Worm (Caenorhabditis elegans): Measurements from ENCODE around the gene AH10.4.

AH10.4 gene

DNA sequence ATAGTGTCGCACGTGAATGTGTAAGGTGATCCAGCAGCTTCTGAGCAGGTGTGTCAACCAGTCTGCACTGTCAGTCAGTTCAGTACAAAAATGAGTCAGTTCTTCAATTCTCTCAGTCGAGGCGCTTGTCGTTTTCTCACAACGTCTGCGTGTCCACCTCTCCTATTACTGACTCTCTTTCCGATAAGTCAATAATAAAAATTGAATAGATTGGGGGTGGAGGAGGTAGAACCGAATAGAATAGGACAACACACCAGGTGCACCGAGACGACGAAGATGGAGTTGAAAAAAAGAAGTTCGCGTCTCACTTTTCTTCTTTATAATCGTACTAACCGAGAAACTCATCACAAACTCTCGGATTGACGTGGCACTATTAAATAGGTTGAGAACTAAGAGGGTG is 9.8 kb downstream of the AH10.4 start:
- TF ChIP-seq tbx-37 (GFP tag; conservative IDR thresholded peaks at IDR 0.05) = no peak

DNA sequence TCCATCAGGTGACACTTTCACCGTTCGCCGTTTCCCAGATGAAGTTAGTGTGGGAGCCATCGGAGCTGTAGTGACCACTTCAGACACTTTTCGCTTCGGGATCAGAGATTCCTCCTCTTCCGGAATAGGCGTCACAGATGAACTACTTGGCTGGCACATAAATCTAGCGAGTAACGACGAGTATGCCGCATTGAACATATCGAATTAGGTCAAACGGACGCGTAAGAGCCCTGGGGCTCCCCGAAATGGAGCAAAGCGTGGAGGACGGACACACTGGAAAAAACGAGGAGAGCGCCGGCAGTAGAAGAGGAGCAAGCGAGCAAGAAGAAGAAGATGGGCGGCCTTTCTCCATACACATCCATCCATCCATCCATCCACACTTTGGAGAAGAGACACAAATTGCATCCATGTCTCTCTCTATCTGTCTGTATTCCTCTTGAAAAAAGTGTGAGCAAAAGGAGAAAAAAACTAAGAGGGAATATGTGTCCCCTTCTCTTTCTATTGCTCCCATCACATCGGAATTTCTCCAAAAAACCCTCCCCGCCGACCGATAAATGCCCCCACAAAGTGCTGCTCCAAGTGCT is 11.2 kb downstream of the AH10.4 start:
- no peak for TF ChIP-seq F13C5.2 (tag; optimal IDR thresholded peaks at IDR 0.05)
- no peak for TF ChIP-seq aly-1 (tag; optimal IDR thresholded peaks at IDR 0.05)
- TF ChIP-seq hmg-4 (GFP tag; optimal IDR thresholded peaks at IDR 0.05) = no peak
- no peak for TF ChIP-seq ama-1 (optimal IDR thresholded peaks at IDR 0.05)
- no peak for TF ChIP-seq hmbx-1 (tag; optimal IDR thresholded peaks at IDR 0.05)
- no peak for TF ChIP-seq scrt-1 (GFP tag; IDR thresholded peaks at IDR 0.05)

DNA sequence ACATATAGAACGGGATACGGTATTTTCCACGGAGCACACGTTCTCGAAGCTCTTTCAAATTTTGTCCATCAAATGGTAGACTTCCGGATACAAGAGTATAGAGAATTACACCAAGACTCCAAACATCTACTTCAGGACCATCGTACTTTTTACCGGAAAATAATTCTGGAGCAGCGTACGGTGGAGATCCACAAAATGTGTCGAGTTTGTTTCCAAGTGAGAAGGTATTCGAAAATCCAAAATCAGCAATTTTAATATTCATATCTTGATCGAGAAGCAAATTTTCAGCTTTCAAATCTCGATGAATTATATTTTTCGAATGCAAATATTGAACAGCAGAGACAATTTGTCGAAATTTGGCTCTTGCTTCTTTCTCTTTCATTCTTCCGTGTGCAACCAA is 14.5 kb downstream of the AH10.4 start:
- TF ChIP-seq tra-4 (tag; optimal IDR thresholded peaks at IDR 0.05) = no peak
- TF ChIP-seq hnd-1 (tag; optimal IDR thresholded peaks at IDR 0.05) = no peak
- no peak for TF ChIP-seq ets-7 (tag; optimal IDR thresholded peaks at IDR 0.05)
- no peak for TF ChIP-seq tbx-11 (GFP tag; IDR thresholded peaks at IDR 0.05)
- TF ChIP-seq scrt-1 (GFP tag; IDR thresholded peaks at IDR 0.05) = no peak
- no peak for TF ChIP-seq hmbx-1 (tag; optimal IDR thresholded peaks at IDR 0.05)
- no peak for TF ChIP-seq ceh-36 (tag; optimal IDR thresholded peaks at IDR 0.05)
- no peak for TF ChIP-seq B0310.2 (tag; optimal IDR thresholded peaks at IDR 0.05)
- TF ChIP-seq hmg-4 (GFP tag; optimal IDR thresholded peaks at IDR 0.05) = no peak

DNA sequence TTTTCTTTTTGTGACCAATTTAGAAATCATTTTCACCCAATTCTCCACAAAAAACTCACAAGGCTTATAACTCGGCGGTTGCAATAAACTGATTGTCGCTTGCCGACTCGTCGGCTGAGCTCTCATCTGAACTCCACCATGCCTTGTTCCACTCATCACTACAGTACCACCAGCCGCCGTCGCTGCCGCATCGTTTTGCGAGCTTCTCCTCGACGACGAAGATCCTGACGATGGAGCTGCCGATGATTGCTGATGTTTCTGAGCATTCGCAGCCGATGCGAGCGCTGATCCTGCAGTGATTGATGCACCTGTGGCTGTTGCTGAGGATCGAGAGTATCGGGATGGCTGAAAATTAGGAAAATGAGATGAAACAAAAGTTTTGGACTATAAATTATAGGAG is 17.0 kb downstream of the AH10.4 start:
- no peak for TF ChIP-seq hmg-4 (GFP tag; optimal IDR thresholded peaks at IDR 0.05)
- no peak for TF ChIP-seq ceh-36 (tag; optimal IDR thresholded peaks at IDR 0.05)

DNA sequence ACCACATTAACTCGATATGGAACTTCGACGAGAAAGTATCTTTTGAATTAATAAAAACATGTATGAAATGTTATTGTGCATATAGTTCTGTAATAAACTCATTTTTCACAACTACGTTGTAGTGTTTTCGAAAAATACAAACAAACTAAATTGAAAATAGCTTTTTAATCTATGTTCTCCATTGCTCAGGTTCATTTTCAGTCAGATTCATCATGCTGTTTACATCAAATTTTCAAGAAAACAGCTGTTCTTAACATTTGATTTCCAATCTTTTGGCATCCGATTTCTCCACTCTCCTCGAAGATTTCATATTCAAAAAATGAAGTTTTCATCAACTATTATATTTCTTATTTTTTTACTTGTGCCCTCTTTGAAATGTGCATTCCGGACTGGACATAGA is 27.6 kb downstream of the AH10.4 start, which contains the start of gene H39E23.2:
TSS of gene H39E23.2 (plus strand) at position 301 of the 400 bp plus-strand sequence.
- no peak for TF ChIP-seq flt-1 (GFP tag; IDR thresholded peaks at IDR 0.05)
- TF ChIP-seq ets-7 (tag; optimal IDR thresholded peaks at IDR 0.05) = no peak
- TF ChIP-seq hmg-4 (GFP tag; optimal IDR thresholded peaks at IDR 0.05) = no peak
- TF ChIP-seq hnd-1 (tag; optimal IDR thresholded peaks at IDR 0.05) = no peak
- no peak for TF ChIP-seq ama-1 (optimal IDR thresholded peaks at IDR 0.05)
- no peak for TF ChIP-seq ceh-13 (GFP tag; optimal IDR thresholded peaks at IDR 0.05)
- TF ChIP-seq aly-1 (tag; optimal IDR thresholded peaks at IDR 0.05) = no peak
- TF ChIP-seq hmbx-1 (tag; optimal IDR thresholded peaks at IDR 0.05) = no peak
- no peak for TF ChIP-seq F13C5.2 (tag; optimal IDR thresholded peaks at IDR 0.05)
- TF ChIP-seq sea-1 (GFP tag; conservative IDR thresholded peaks at IDR 0.05) = no peak
- TF ChIP-seq tra-4 (tag; optimal IDR thresholded peaks at IDR 0.05) = no peak

DNA sequence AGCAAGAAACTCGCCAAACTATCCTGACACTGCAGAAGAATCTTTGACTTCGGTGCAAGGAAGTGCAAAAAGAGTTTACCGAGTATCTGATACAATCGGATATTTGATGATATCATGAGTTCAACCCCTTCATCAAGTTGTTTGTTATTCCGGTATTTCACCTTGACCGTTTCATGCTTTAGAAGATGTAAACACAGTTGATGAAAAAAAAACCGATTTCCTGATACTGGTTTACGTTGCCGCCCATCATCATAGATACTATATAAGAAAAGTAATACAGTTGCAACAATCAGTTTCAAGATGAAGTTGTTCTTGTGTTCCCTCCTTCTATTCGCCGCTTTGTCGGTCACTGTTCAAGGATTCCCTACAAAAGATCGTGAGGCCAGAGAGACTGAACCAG is 30.2 kb downstream of the AH10.4 start, which contains the start of gene H39E23.3:
TSS of gene H39E23.3 (plus strand) at position 301 of the 400 bp plus-strand sequence.
- TF ChIP-seq tra-4 (tag; optimal IDR thresholded peaks at IDR 0.05) (no peak), aly-1 (tag; optimal IDR thresholded peaks at IDR 0.05) (no peak), sea-1 (GFP tag; conservative IDR thresholded peaks at IDR 0.05) (no peak), pes-1 (GFP tag; IDR thresholded peaks at IDR 0.05) (no peak), hmg-4 (GFP tag; optimal IDR thresholded peaks at IDR 0.05) (no peak), hmbx-1 (tag; optimal IDR thresholded peaks at IDR 0.05) (no peak), flt-1 (GFP tag; IDR thresholded peaks at IDR 0.05) (no peak), hnd-1 (tag; optimal IDR thresholded peaks at IDR 0.05) (no peak), ama-1 (optimal IDR thresholded peaks at IDR 0.05) (no peak), F13C5.2 (tag; optimal IDR thresholded peaks at IDR 0.05) (no peak), ceh-36 (tag; optimal IDR thresholded peaks at IDR 0.05) (no peak), ceh-13 (GFP tag; optimal IDR thresholded peaks at IDR 0.05) (no peak), tbx-11 (GFP tag; IDR thresholded peaks at IDR 0.05) (no peak), scrt-1 (GFP tag; IDR thresholded peaks at IDR 0.05) (no peak), ets-7 (tag; optimal IDR thresholded peaks at IDR 0.05) (no peak), tbx-37 (GFP tag; conservative IDR thresholded peaks at IDR 0.05) (no peak), B0310.2 (tag; optimal IDR thresholded peaks at IDR 0.05) (no peak)

DNA sequence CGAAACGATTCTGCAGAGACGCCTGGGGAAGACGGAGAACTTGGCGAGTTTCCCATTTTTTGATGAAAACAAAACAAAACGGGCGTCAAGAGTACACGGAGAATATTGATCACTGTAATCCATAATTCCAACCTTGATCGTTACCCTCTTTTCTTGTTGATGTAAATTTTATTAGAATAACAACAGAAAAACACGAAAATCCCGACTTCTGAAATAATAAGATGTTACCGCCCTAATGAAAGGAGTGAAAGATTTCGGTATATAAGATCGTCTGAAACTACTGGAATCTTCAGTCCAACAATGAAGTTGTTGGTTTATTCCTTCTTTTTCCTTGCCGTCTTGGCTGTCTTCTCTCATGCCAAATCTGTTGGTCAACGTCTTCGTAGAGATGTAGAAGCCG is 33.7 kb downstream of the AH10.4 start, which contains the start of gene D1086.9:
TSS of gene D1086.9 (plus strand) at position 301 of the 400 bp plus-strand sequence.
- TF ChIP-seq ceh-13 (GFP tag; optimal IDR thresholded peaks at IDR 0.05) (no peak), F13C5.2 (tag; optimal IDR thresholded peaks at IDR 0.05) (no peak), pes-1 (GFP tag; IDR thresholded peaks at IDR 0.05) (no peak), flt-1 (GFP tag; IDR thresholded peaks at IDR 0.05) (no peak), scrt-1 (GFP tag; IDR thresholded peaks at IDR 0.05) (no peak), ama-1 (optimal IDR thresholded peaks at IDR 0.05) (no peak), tra-4 (tag; optimal IDR thresholded peaks at IDR 0.05) (no peak), hnd-1 (tag; optimal IDR thresholded peaks at IDR 0.05) (no peak), tbx-11 (GFP tag; IDR thresholded peaks at IDR 0.05) (no peak), hmg-4 (GFP tag; optimal IDR thresholded peaks at IDR 0.05) (no peak), hmbx-1 (tag; optimal IDR thresholded peaks at IDR 0.05) (no peak), sea-1 (GFP tag; conservative IDR thresholded peaks at IDR 0.05) (no peak), tbx-37 (GFP tag; conservative IDR thresholded peaks at IDR 0.05) (no peak)

DNA sequence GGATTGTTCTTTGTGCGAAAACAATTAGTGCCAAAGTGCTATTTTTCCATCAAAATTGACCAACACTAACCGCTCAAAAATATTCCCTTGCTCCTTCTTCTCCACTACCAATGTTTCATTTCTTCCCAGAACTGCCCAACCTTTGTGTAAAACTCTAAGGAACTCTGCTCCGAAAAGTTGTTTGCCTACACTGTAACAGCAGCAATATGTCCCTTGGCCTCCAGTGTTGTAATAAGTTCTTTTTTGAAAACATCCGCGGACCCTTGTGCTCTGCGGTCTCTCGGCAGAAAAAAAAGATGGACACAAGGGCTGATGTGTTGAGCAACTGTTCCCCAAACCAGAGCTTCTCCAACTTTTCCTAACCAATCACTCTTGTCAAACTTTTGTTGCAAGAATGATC is 36.8 kb downstream of the AH10.4 start, which contains the start of gene D1086.12:
TSS of gene D1086.12 (plus strand) at position 301 of the 400 bp plus-strand sequence.
- TF ChIP-seq aly-1 (tag; optimal IDR thresholded peaks at IDR 0.05) (no peak), hnd-1 (tag; optimal IDR thresholded peaks at IDR 0.05) (no peak), hmg-4 (GFP tag; optimal IDR thresholded peaks at IDR 0.05) (no peak), scrt-1 (GFP tag; IDR thresholded peaks at IDR 0.05) (no peak), hmbx-1 (tag; optimal IDR thresholded peaks at IDR 0.05) (no peak), tbx-11 (GFP tag; IDR thresholded peaks at IDR 0.05) (no peak), ceh-36 (tag; optimal IDR thresholded peaks at IDR 0.05) (no peak), pes-1 (GFP tag; IDR thresholded peaks at IDR 0.05) (no peak), flt-1 (GFP tag; IDR thresholded peaks at IDR 0.05) (no peak), ama-1 (optimal IDR thresholded peaks at IDR 0.05) (no peak), ets-7 (tag; optimal IDR thresholded peaks at IDR 0.05) (no peak), ceh-13 (GFP tag; optimal IDR thresholded peaks at IDR 0.05) (no peak), B0310.2 (tag; optimal IDR thresholded peaks at IDR 0.05) (no peak), tra-4 (tag; optimal IDR thresholded peaks at IDR 0.05) (no peak), tbx-37 (GFP tag; conservative IDR thresholded peaks at IDR 0.05) (no peak)

Measured in whole organism, early embryonic.